Fruit fly (Drosophila melanogaster): ENCODE measurements around the gene CG32591.

Gene CG32591

DNA sequence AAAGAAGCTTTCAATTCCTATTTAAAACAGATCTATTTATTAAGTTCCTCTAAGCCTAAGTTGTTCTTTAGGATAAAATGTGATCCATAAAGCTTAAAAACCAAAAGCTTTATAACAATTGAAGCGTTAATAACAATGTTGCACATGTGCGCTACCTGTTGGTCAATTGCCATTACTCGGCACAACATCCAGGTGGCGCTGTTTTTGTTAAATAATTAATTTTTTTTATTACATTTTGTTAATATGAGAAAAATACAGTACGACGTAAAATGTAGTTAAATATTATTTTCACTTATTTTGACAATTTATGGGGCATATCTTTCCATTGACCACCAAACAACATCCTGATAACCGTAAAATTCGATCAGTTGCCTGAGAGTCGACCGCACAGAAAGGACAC is 25.2 kb upstream of the CG32591 start (continued):
- TF ChIP-seq ato (GFP tag; IDR thresholded peaks at IDR 0.05; ENCODE audit: partially characterized antibody) (no peak), Hey (tag; optimal IDR thresholded peaks at IDR 0.05) (no peak), dati (GFP tag; IDR thresholded peaks at IDR 0.05) (no peak), CG11456 (GFP tag; IDR thresholded peaks at IDR 0.05) (peak; percentile 70; the same call in 1 of the 3 replicates), wek (GFP tag; optimal IDR thresholded peaks at IDR 0.05) (no peak), CG2202 (tag; optimal IDR thresholded peaks at IDR 0.05) (no peak), twi (tag; optimal IDR thresholded peaks at IDR 0.05) (no peak), Dek (tag; optimal IDR thresholded peaks at IDR 0.05) (peak; percentile 45), Meics (GFP tag; optimal IDR thresholded peaks at IDR 0.05) (peak; percentile 44), jigr1 (GFP tag; IDR thresholded peaks at IDR 0.05) (peak; percentile 30; the same call in 1 of the 3 replicates), Trl (optimal IDR thresholded peaks at IDR 0.05) (no peak), Trl (GFP tag; optimal IDR thresholded peaks at IDR 0.05) (no peak), BtbVII (GFP tag; optimal IDR thresholded peaks at IDR 0.05) (no peak), CG14050 (GFP tag; IDR thresholded peaks at IDR 0.05) (no peak), Doc3 (GFP tag; IDR thresholded peaks at IDR 0.05; ENCODE audit: partially characterized antibody) (no peak), NC2α (GFP tag; optimal IDR thresholded peaks at IDR 0.05) (no peak), Mad (GFP tag; optimal IDR thresholded peaks at IDR 0.05) (no peak), CG32767 (GFP tag; IDR thresholded peaks at IDR 0.05) (no peak), zen (tag; optimal IDR thresholded peaks at IDR 0.05) (peak; percentile 41)

DNA sequence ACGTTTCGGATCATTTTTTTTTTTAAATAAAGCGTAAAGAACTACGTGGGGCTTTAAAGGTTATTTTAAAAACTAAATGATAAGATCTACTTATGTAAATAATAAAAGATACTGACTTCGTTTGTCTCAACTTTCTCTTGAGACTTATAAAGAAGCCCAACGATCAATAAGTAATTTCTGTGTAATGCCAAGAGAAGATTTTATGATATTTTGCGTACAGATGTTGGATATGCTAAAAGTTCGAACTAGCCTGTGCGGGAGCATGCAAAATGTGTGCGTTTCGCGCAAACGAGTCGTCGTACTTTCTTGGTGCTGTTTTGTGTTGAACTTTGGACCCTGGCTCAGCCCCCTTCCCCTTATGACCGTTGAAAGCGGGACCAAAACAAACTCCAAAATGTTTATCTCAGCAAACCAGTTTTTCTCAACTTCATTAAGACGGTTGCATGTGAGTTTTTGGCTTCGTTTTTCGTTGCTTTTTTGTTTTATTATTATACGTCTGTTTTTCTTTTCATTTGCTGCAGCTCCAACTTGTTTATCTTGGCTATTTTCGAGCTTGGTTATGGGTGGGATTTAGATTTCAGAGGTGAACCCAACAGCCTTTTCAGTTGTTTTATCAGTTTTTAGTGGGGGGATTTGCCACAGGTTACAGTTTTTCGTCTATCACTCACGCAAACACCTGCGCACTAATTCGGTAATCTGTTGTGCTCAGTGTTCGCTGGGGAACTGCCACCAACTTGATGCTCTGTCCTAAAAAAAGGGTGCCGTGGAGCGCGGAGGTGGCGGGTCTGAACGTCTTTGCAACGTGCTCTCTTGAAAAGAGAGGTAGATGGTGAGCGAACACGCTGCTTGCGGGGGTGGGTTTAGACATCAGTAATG is 24.3 kb upstream of the CG32591 start, which contains the start of gene pdgy:
pdgy (minus strand) TSS at position 688 of the 876 bp plus-strand sequence.
- TF ChIP-seq Spps (tag; optimal IDR thresholded peaks at IDR 0.05): no peak
- TF ChIP-seq CG4360 (GFP tag; IDR thresholded peaks at IDR 0.05): no peak
- TF ChIP-seq yki (optimal IDR thresholded peaks at IDR 0.05): no peak
- no peak for TF ChIP-seq repo (GFP tag; optimal IDR thresholded peaks at IDR 0.05)
- no peak for TF ChIP-seq CG14710 (tag; optimal IDR thresholded peaks at IDR 0.05)
- peak; percentile 24 for TF ChIP-seq CG5180 (GFP tag; optimal IDR thresholded peaks at IDR 0.05)
- TF ChIP-seq CG33557 (GFP tag; optimal IDR thresholded peaks at IDR 0.05): no peak
- TF ChIP-seq CG14667 (GFP tag; IDR thresholded peaks at IDR 0.05): no peak
- TF ChIP-seq gcm (GFP tag; optimal IDR thresholded peaks at IDR 0.05): no peak
- no peak for TF ChIP-seq ac (GFP tag; optimal IDR thresholded peaks at IDR 0.05)
- no peak for TF ChIP-seq Six4 (GFP tag; optimal IDR thresholded peaks at IDR 0.05)
- no peak for TF ChIP-seq lola (GFP tag; optimal IDR thresholded peaks at IDR 0.05)
- TF ChIP-seq Sox102F (GFP tag; optimal IDR thresholded peaks at IDR 0.05): no peak
- no peak for TF ChIP-seq p53 (GFP tag; optimal IDR thresholded peaks at IDR 0.05)
- TF ChIP-seq CG7271 (tag; optimal IDR thresholded peaks at IDR 0.05): no peak
- TF ChIP-seq CG7556 (GFP tag; optimal IDR thresholded peaks at IDR 0.05): peak; percentile 7
- no peak for TF ChIP-seq CG11695 (GFP tag; IDR thresholded peaks at IDR 0.05)
- no peak for TF ChIP-seq CG2116 (GFP tag; optimal IDR thresholded peaks at IDR 0.05)
- no peak for TF ChIP-seq Deaf1 (tag; optimal IDR thresholded peaks at IDR 0.05)
- peak; percentile 11 for TF ChIP-seq HLHmδ (GFP tag; optimal IDR thresholded peaks at IDR 0.05)
- TF ChIP-seq crp (GFP tag; optimal IDR thresholded peaks at IDR 0.05): no peak
- peak; percentile 80; the same call in 1 of the 4 replicates for TF ChIP-seq chinmo (GFP tag; IDR thresholded peaks at IDR 0.05; ENCODE audit: partially characterized antibody)
- TF ChIP-seq Mes4 (GFP tag; optimal IDR thresholded peaks at IDR 0.05): no peak
- TF ChIP-seq sc (optimal IDR thresholded peaks at IDR 0.05): no peak
- TF ChIP-seq sc (GFP tag; optimal IDR thresholded peaks at IDR 0.05): no peak
- no peak for TF ChIP-seq CG43689 (GFP tag; IDR thresholded peaks at IDR 0.05)
- no peak for TF ChIP-seq gcm2 (GFP tag; optimal IDR thresholded peaks at IDR 0.05)
- TF ChIP-seq CG30020 (tag; optimal IDR thresholded peaks at IDR 0.05): no peak
- no peak for TF ChIP-seq HmgZ (tag; optimal IDR thresholded peaks at IDR 0.05)
- TF ChIP-seq CG12769 (tag; optimal IDR thresholded peaks at IDR 0.05): peak; percentile 33
- no peak for TF ChIP-seq CG14050 (GFP tag; IDR thresholded peaks at IDR 0.05)
